Fruit fly (Drosophila melanogaster): ENCODE results near the gene CG15044.

CG15044 gene

DNA sequence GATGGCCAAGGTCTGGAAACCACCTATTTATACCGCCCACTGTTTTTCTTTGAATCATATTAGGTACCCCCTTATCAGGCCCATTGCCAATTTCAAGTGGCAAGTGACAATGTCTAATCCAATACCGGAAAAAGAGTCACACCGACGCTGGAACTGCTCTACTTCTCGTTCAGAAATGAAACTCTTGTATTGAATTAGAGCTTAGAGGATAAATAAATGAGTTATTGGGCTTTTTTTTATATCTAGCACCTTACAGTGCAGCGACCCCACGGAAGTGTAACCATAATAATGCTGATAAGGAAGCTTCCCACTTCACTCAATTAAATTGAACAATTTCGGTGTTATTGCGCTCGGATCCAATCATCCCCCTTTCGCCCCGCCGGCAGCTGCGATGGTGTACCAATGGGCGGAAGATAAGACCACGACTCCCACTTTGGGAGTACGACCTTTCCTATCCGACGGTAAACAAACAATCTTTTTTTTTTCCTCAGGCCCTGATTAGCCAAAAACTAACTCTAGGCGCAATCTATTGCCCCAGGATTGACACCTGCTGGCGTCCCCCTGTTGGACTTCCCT lies 2.4 kb upstream of the CG15044 start, which contains the start of gene CG15043:
Gene CG15043 (minus strand): TSS at position 4 of the 576 bp plus-strand sequence.
- TF ChIP-seq psq (optimal IDR thresholded peaks at IDR 0.05) (no peak), Sin3A (optimal IDR thresholded peaks at IDR 0.05) (no peak), Myc (optimal IDR thresholded peaks at IDR 0.05) (no peak), ttk (optimal IDR thresholded peaks at IDR 0.05) (no peak), insv (optimal IDR thresholded peaks at IDR 0.05) (no peak), h (optimal IDR thresholded peaks at IDR 0.05) (no peak)

DNA sequence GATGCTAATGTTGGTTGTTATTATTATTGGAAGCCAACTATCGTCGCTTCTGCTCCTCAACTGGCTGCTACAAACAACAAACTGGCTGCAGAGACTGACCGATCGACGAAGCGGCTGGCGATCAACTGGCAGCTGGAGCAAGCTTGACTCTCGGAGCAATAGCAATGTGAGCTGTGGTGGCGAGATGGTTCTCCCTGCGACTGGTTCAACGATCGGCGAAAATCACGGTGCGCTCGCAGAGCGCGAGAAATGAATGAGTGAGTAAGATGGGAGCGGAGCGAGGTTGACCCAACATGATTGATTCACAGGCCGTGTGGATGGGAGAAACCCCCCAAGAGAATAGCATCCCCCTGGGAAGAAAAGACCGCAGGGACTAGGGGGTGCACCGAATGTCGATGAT lies 2.3 kb downstream of the CG15044 start, which contains the start of gene CG15046:
Gene CG15046 (minus strand): TSS at position 112 of the 400 bp plus-strand sequence.
- TF ChIP-seq ttk (optimal IDR thresholded peaks at IDR 0.05) (no peak), h (optimal IDR thresholded peaks at IDR 0.05) (no peak), insv (optimal IDR thresholded peaks at IDR 0.05) (no peak), psq (optimal IDR thresholded peaks at IDR 0.05) (no peak), Myc (optimal IDR thresholded peaks at IDR 0.05) (no peak), Sin3A (optimal IDR thresholded peaks at IDR 0.05) (no peak)

DNA sequence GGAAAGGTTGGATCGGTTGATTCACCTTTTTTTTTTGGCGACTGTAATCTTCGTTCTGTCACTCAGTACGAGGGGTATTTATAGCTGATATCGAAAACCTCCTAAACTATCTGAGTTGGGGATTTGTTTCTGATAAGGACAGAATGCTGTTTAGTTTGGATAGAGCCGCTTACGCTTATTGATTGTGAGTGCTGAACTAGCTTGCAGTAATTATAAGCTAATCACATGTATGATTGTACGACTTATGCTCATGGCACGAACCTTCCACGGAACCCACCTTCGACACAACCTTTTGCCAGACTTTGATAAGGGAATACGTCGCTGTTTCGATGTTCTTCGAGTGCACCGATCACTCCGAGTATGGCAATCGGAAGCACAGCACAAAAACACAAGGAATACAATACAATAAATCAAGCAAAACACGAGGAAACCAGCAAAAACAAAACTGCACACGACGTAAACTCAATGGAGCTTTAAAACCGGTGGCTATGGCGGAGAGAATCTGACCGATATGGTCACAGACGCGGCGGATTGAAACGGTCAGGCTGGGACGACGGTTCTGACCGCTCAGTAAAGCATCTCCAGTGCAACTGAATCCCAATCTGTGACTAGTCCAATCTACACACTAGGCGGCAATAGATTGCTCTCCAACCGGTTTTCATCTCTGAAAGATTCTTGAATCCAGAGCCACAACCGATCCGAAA lies 5.3 kb downstream of the CG15044 start, which contains the start of gene psh:
Gene psh (minus strand): TSS at position 566 of the 704 bp plus-strand sequence.
- TF ChIP-seq Sin3A (optimal IDR thresholded peaks at IDR 0.05) (no peak), h (optimal IDR thresholded peaks at IDR 0.05) (no peak), Myc (optimal IDR thresholded peaks at IDR 0.05) (no peak), ttk (optimal IDR thresholded peaks at IDR 0.05) (no peak)

DNA sequence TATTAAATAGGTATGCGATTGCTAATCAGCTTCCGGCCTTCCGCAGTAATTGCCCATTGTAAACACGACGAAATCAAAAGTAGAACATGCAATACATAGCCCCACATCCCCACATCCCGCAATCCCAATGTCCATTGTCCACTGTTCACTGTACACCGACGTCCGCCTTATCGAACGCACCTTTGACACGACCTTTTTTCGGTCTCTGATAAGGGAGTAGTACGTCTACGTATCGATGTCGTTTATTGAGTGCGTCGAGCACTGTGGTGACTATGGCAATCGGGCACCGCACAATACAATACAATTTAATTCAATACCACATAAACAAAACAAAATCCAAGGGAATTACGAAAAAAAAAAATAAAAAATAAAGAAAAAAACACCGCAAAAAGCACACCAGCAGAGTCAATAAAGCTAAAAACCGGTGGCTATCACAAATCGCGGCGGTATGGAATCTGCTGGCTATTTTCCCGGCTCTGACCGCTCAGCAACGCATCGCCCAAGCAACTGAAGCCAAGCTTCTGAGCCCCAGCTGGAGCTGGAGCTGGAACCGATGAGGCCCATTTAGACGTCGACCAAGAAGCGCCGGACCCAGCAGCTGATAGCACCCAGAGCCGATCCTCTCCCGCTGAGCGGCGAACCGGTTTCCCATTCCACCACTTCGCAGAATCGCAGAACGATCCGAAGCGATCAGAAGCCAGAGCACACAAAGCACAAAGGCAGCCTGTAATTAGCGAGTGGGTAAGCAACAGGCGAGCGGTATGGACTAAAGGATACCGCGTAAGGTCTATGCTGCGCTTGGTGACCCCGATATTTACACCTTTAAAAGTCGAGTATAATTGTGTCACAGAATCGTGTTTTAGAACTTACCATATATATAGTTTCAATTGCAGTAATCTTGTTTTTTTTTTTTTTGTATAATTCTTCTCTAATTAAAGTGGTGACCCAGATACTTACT lies 8.3 kb downstream of the CG15044 start, which contains the start of gene Hayan:
Gene Hayan (minus strand): TSS at position 512 of the 958 bp plus-strand sequence.
- no peak for TF ChIP-seq Myc (optimal IDR thresholded peaks at IDR 0.05)
- TF ChIP-seq h (optimal IDR thresholded peaks at IDR 0.05), result no peak
- no peak for TF ChIP-seq ttk (optimal IDR thresholded peaks at IDR 0.05)
- TF ChIP-seq psq (optimal IDR thresholded peaks at IDR 0.05), result no peak
- no peak for TF ChIP-seq Sin3A (optimal IDR thresholded peaks at IDR 0.05)
- no peak for TF ChIP-seq insv (optimal IDR thresholded peaks at IDR 0.05)

DNA sequence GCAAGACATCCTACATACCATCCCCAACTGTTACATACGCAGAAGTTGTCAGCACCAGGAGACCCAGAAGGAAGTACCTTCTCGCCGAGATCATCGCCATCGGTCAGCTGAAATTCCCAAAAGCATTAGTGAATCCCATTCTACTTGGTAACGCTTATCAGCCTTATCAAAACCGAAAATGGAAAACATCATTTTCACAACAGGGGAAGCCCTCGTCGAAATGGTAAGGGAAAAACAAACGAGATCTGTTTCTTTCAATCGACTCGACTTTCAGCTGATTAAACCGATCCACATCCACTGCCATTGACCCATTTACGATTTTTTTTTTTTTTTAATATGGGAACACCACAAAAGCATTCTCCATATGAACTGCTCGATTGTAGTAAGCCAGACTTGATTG lies 9.3 kb downstream of the CG15044 start:
- TF ChIP-seq Myc (optimal IDR thresholded peaks at IDR 0.05), result no peak
- no peak for TF ChIP-seq Sin3A (optimal IDR thresholded peaks at IDR 0.05)
- TF ChIP-seq psq (optimal IDR thresholded peaks at IDR 0.05), result no peak
- no peak for TF ChIP-seq ttk (optimal IDR thresholded peaks at IDR 0.05)

DNA sequence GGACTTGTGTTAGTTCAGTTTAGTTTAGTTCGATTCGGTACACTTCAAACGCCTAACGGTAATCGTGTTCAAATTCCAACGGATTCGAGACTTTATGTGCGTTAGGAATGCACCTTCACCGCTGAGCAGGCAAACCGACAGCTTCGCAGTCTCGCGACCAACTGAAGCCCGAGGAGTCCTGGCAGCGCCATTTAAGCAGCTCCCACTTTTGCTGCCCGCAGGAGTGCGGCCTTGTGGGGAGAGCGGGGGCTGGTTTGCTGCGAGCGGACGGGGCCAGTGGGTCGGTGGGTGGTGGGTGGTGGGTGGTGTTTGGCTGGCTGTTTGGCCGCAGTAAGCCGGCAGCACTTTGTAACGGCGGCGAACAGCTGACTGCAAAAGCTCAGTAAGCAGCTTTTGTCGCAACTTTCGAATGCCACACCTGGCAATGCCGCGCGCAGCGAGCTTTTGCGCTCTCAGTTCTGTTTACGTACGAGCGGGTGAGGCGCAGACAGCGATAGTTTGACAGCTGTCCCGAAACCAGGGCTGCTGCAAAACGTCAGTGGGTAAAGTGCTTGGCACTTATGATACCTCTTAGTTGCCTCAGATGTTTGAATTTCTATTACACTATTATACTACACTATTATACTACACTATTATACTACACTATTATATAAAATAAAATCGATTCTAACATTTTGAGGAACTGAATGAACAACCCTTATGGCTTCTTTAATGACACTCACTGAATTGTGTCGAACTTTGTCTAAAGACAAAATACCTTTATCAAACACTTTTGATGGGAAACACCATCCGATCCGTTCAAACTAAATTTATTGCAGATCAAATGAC lies 12.3 kb downstream of the CG15044 start, which contains the start of gene CG32547:
Gene CG32547 (minus strand): TSS at position 181 of the 828 bp plus-strand sequence.
- no peak for TF ChIP-seq Sin3A (optimal IDR thresholded peaks at IDR 0.05)
- peak; percentile 99 for TF ChIP-seq psq (optimal IDR thresholded peaks at IDR 0.05)

DNA sequence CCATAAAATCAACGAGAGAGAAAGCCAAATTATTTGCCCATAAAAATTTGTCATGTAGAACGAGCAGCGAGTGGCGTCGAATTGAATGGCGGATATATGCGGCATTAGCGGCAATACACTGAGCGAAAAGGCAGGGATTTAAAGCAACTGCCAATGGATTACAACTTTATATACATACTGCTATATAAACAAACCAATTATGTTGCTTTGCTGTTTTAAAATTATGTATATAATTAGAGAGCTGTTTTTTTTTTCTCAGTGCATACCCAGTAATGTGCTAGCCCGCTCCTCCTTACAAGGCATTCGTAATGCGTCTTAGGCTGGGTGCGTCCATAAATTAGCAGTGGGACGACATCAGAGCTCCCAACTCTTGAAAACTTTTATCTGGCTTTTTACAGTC lies 23.9 kb downstream of the CG15044 start:
- no peak for TF ChIP-seq ttk (optimal IDR thresholded peaks at IDR 0.05)
- no peak for TF ChIP-seq h (optimal IDR thresholded peaks at IDR 0.05)
- TF ChIP-seq Sin3A (optimal IDR thresholded peaks at IDR 0.05), result no peak
- no peak for TF ChIP-seq psq (optimal IDR thresholded peaks at IDR 0.05)

DNA sequence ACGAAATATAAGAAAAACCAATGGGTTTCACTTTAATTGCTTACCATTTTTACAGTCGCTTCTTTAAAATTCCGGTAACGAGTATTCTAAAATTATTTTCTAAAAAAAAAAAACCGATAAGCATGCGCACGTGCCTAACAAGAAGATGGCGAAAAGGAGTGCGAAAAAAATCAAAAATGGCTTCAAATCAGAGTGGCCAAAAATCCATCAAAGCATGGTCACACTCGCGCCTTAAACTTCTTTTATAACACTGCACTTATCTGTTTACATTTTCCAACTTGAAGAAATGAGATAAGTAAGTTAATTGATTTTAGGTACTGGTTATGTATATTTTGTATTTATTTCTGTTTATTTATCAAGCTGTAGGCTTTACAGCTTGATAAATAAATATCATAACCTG lies 31.5 kb downstream of the CG15044 start, which contains the start of gene CG43843:
Gene CG43843 (minus strand): TSS at position 101 of the 400 bp plus-strand sequence.
- TF ChIP-seq Sin3A (optimal IDR thresholded peaks at IDR 0.05), result no peak
- TF ChIP-seq insv (optimal IDR thresholded peaks at IDR 0.05), result no peak
- TF ChIP-seq h (optimal IDR thresholded peaks at IDR 0.05), result no peak

DNA sequence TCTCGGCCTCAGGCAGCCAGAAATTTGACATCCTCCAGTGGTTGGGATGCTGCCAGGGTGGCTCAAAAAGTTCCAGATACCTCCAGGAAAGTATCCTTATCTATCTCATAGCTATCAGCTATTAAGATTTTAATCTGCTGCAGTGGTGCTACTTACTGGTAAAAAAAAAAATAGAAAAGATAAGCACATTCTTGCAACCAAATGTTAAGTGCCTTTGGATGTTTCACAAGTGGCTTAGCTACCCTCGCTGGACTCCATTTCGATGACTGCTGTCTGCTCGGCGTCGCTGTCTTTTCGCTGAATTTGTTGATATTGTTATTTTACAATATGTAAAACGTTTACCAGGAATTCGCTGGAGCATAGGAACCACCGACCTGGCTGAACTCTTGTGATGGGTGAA lies 39.1 kb downstream of the CG15044 start:
- TF ChIP-seq Myc (optimal IDR thresholded peaks at IDR 0.05), result no peak
- TF ChIP-seq h (optimal IDR thresholded peaks at IDR 0.05), result no peak
- no peak for TF ChIP-seq ttk (optimal IDR thresholded peaks at IDR 0.05)
- TF ChIP-seq insv (optimal IDR thresholded peaks at IDR 0.05), result no peak
- no peak for TF ChIP-seq psq (optimal IDR thresholded peaks at IDR 0.05)
- TF ChIP-seq Sin3A (optimal IDR thresholded peaks at IDR 0.05), result no peak
